Worm (Caenorhabditis elegans) whole organism, mixed stage, embryonic: Measurements from ENCODE around the gene F37B12.3.

ENCODE experiments used
- ceh-83 ChIP-seq: fragments of 200-800 bp; sonication (Bioruptor generic); optimal IDR thresholded peaks from 2 replicates; lab custom pipeline; 2018; ENCODE audit warnings: mild to moderate bottlenecking, missing genetic modification characterization, missing compliant biosample characterization
- cnd-1 ChIP-seq: fragments of 200-800 bp; sonication (Bioruptor generic); optimal IDR thresholded peaks from 2 replicates; lab custom pipeline; 2018; ENCODE audit warnings: mild to moderate bottlenecking, missing genetic modification characterization, missing compliant biosample characterization
- nhr-12 ChIP-seq: fragments of 150-350 bp; optimal IDR thresholded peaks from 2 replicates; lab custom pipeline; 2014; ENCODE audit warnings: missing biosample characterization, missing genetic modification characterization
- nhr-237 ChIP-seq: fragments of 150-350 bp; optimal IDR thresholded peaks from 2 replicates; lab custom pipeline; 2014; ENCODE audit warnings: missing biosample characterization, missing genetic modification characterization
- nhr-76 ChIP-seq: sonication (generic microtip); optimal IDR thresholded peaks from 2 replicates; lab custom pipeline; 2017; ENCODE audit warnings: missing biosample characterization, missing genetic modification characterization
- pha-4 ChIP-seq: fragments of 150-350 bp; optimal IDR thresholded peaks from 2 replicates; lab custom pipeline; 2018; ENCODE audit warnings: missing biosample characterization, missing genetic modification reagents, missing genetic modification characterization
- sptf-1 ChIP-seq: sonication (generic microtip); optimal IDR thresholded peaks from 2 replicates; lab custom pipeline; 2017; ENCODE audit warnings: mild to moderate bottlenecking, missing genetic modification characterization, moderate library complexity, missing compliant biosample characterization
- tbx-8 ChIP-seq: fragments of 200-800 bp; sonication (Bioruptor generic); optimal IDR thresholded peaks from 2 replicates; lab custom pipeline; 2018; ENCODE audit warnings: mild to moderate bottlenecking, missing genetic modification characterization, moderate library complexity, missing compliant biosample characterization
- unc-120 ChIP-seq: sonication (generic microtip); optimal IDR thresholded peaks from 2 replicates; lab custom pipeline; 2017; ENCODE audit warnings: missing genetic modification characterization, missing compliant biosample characterization; ENCODE audit not compliant: poor library complexity, severe bottlenecking

DNA sequence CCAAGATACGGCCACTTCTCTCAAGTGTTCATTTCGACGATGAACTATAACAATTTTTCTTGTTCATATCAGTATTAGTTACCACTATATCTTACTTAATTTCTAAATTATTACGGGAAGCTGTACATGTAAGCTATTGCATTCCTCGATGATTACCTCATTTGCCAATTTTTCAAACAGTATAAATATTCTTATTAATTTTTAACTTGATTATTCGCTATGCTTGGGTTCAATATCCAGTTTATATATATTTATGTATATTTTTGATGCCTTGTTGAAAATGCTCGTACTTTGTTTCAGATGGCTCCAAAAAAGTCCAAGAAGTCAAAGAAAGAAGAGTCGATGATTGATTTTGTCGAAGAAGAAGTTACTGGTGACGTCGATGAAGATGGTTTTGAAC is 46.9 kb downstream of the F37B12.3 start, which contains the start of gene F44G4.1:
- TF ChIP-seq pha-4 (tag; lab: Kevin White, UChicago) (no peak), nhr-237 (tag; lab: Kevin White, UChicago) (no peak), nhr-12 (no peak), ceh-83 (no peak), unc-120 (no peak), cnd-1 (tag; lab: Kevin White, UChicago) (no peak), sptf-1 (tag; lab: Kevin White, UChicago) (no peak), nhr-76 (no peak), tbx-8 (no peak)
